Worm (Caenorhabditis elegans) whole organism, L4 larva: ENCODE data around the gene F53B7.4.

Experiments used
- D1046.2 ChIP-seq: fragments of 200-800 bp; sonication (Bioruptor generic); IDR thresholded peaks from 2 replicates; pipeline ENCODE4 v1.3.6; 2022; ENCODE audit warnings: missing genetic modification characterization, missing compliant biosample characterization
- F37D6.2 ChIP-seq: sonication (generic microtip); optimal IDR thresholded peaks from 2 replicates; lab custom pipeline; 2016; ENCODE audit warnings: mild to moderate bottlenecking, missing genetic modification characterization, missing compliant biosample characterization
- F44E2.7 ChIP-seq: fragments of 200-800 bp; sonication (Bioruptor generic); IDR thresholded peaks from 2 replicates; pipeline ENCODE4 v2.1.2; 2022; ENCODE audit warnings: missing genetic modification characterization, missing compliant biosample characterization
- T20F7.1 ChIP-seq: fragments of 200-800 bp; sonication (Bioruptor generic); optimal IDR thresholded peaks from 2 replicates; lab custom pipeline; 2018; ENCODE audit warnings: mild to moderate bottlenecking, missing genetic modification characterization, missing compliant biosample characterization
- T26A8.4 ChIP-seq: fragments of 200-800 bp; sonication (Bioruptor generic); IDR thresholded peaks from 2 replicates; pipeline ENCODE4 v1.3.6; 2022; ENCODE audit warnings: missing genetic modification characterization, missing compliant biosample characterization
- Y105C5A.15 ChIP-seq: fragments of 200-800 bp; sonication (Bioruptor generic); IDR thresholded peaks from 2 replicates; pipeline ENCODE4 v1.3.6; 2022; ENCODE audit warnings: missing genetic modification characterization, missing compliant biosample characterization
- Y48G9A.11 ChIP-seq: fragments of 200-800 bp; sonication (Bioruptor generic); IDR thresholded peaks from 2 replicates; pipeline ENCODE4 v1.3.6; 2022; ENCODE audit warnings: missing genetic modification reagents, missing genetic modification characterization, missing compliant biosample characterization
- ZK337.2 ChIP-seq: fragments of 200-800 bp; sonication (Bioruptor generic); IDR thresholded peaks from 2 replicates; pipeline ENCODE4 v1.3.6; 2022; ENCODE audit warnings: missing genetic modification reagents, missing genetic modification characterization, missing compliant biosample characterization
- aha-1 ChIP-seq: fragments of 150-350 bp; peaks from one replicate; lab custom pipeline; 2014; ENCODE audit warnings: missing biosample characterization, missing genetic modification characterization
- arid-1 ChIP-seq: fragments of 200-800 bp; sonication (Bioruptor generic); conservative IDR thresholded peaks from 2 replicates; pipeline ENCODE4 v1.3.6; 2022; ENCODE audit warnings: missing genetic modification reagents, missing genetic modification characterization, missing compliant biosample characterization
- ceh-20 ChIP-seq: fragments of 200-800 bp; sonication (Bioruptor generic); IDR thresholded peaks from 2 replicates; pipeline ENCODE4 v1.3.6; 2022; ENCODE audit warnings: missing genetic modification reagents, missing genetic modification characterization, missing compliant biosample characterization
- ceh-44 ChIP-seq: fragments of 200-800 bp; sonication (Bioruptor generic); IDR thresholded peaks from 2 replicates; pipeline ENCODE4 v1.3.6; 2022; ENCODE audit warnings: missing genetic modification reagents, missing genetic modification characterization, missing compliant biosample characterization
- ceh-82 ChIP-seq: sonication (generic microtip); optimal IDR thresholded peaks from 2 replicates; lab custom pipeline; 2017; ENCODE audit warnings: missing biosample characterization, missing genetic modification characterization
- daf-12 ChIP-seq: fragments of 150-350 bp; optimal IDR thresholded peaks from 2 replicates; lab custom pipeline; 2014; ENCODE audit warnings: missing biosample characterization, missing genetic modification reagents, missing genetic modification characterization
- daf-16 ChIP-seq, 3 experiments: sonication (generic microtip); optimal IDR thresholded peaks; 2 replicates each; lab custom pipeline; 2016 to 2017; ENCODE audit warnings: missing genetic modification characterization in 3 of 3, missing genetic modification reagents in 3 of 3, mild to moderate bottlenecking in 2 of 3, missing compliant biosample characterization in 2 of 3, missing biosample characterization in 1 of 3, moderate library complexity in 1 of 3
- dmd-6 ChIP-seq: fragments of 200-800 bp; sonication (Bioruptor generic); IDR thresholded peaks from 2 replicates; pipeline ENCODE4 v1.3.6; 2022; ENCODE audit warnings: missing genetic modification reagents, missing genetic modification characterization, missing compliant biosample characterization
- dmd-9 ChIP-seq: fragments of 200-800 bp; sonication (Bioruptor generic); IDR thresholded peaks from 2 replicates; pipeline ENCODE4 v1.3.6; 2022; ENCODE audit warnings: missing genetic modification reagents, missing genetic modification characterization, missing compliant biosample characterization
- duxl-1 ChIP-seq: sonication (generic microtip); optimal IDR thresholded peaks from 2 replicates; lab custom pipeline; 2016; ENCODE audit warnings: mild to moderate bottlenecking, missing genetic modification characterization, moderate library complexity, missing compliant biosample characterization; ENCODE audit not compliant: poor library complexity
- dve-1 ChIP-seq: sonication (generic microtip); optimal IDR thresholded peaks from 2 replicates; lab custom pipeline; 2017; ENCODE audit warnings: antibody characterized with exemption, mild to moderate bottlenecking, missing genetic modification characterization, missing compliant biosample characterization; ENCODE audit not compliant: insufficient read depth
- fkh-10 ChIP-seq: fragments of 150-350 bp; optimal IDR thresholded peaks from 2 replicates; lab custom pipeline; 2014; ENCODE audit warnings: missing biosample characterization, missing genetic modification reagents, missing genetic modification characterization
- hlh-30 ChIP-seq: sonication (generic microtip); optimal IDR thresholded peaks from 2 replicates; lab custom pipeline; 2017; ENCODE audit warnings: antibody characterized with exemption, mild to moderate bottlenecking, missing genetic modification characterization, missing compliant biosample characterization; ENCODE audit not compliant: insufficient read depth
- jun-1 ChIP-seq: fragments of 150-350 bp; optimal IDR thresholded peaks from 2 replicates; lab custom pipeline; 2014; ENCODE audit warnings: missing biosample characterization, missing genetic modification reagents, missing genetic modification characterization
- lin-13 ChIP-seq: fragments of 150-350 bp; optimal IDR thresholded peaks from 2 replicates; lab custom pipeline; 2014; ENCODE audit warnings: missing biosample characterization, missing genetic modification reagents, missing genetic modification characterization
- lin-29 ChIP-seq: fragments of 200-800 bp; sonication (Bioruptor generic); IDR thresholded peaks from 2 replicates; pipeline ENCODE4 v1.3.6; 2022; ENCODE audit warnings: missing genetic modification reagents, missing genetic modification characterization, missing compliant biosample characterization
- lsy-2 ChIP-seq, 2 experiments: fragments of 150-350 bp in 1 of 2; sonication (generic microtip) in 1 of 2; optimal IDR thresholded peaks; 2 replicates each; lab custom pipeline; 2014 to 2017; ENCODE audit warnings: missing biosample characterization in 2 of 2, missing genetic modification characterization in 2 of 2
- mdl-1 ChIP-seq, 2 experiments: fragments of 150-350 bp in 1 of 2; sonication (generic microtip) in 1 of 2; optimal IDR thresholded peaks; 2 replicates each; lab custom pipeline; 2014 to 2017; ENCODE audit warnings: missing biosample characterization in 2 of 2, missing genetic modification characterization in 2 of 2
- mes-2 ChIP-seq: sonication (generic microtip); optimal IDR thresholded peaks from 2 replicates; lab custom pipeline; 2016; ENCODE audit warnings: missing genotype, mild to moderate bottlenecking, missing genetic modification characterization, missing compliant biosample characterization; ENCODE audit not compliant: poor library complexity, severe bottlenecking
- mxl-2 ChIP-seq: fragments of 200-800 bp; sonication (Bioruptor generic); conservative IDR thresholded peaks from 2 replicates; pipeline ENCODE4 v1.3.6; 2022; ENCODE audit warnings: missing genetic modification reagents, missing genetic modification characterization, missing compliant biosample characterization
- nhr-102 ChIP-seq: sonication (generic microtip); optimal IDR thresholded peaks from 2 replicates; lab custom pipeline; 2016; ENCODE audit warnings: mild to moderate bottlenecking, missing genetic modification characterization, moderate library complexity, missing compliant biosample characterization
- nhr-28 ChIP-seq: fragments of 150-350 bp; optimal IDR thresholded peaks from 2 replicates; lab custom pipeline; 2014; ENCODE audit warnings: missing biosample characterization, missing genetic modification characterization
- nhr-41 ChIP-seq: fragments of 200-800 bp; sonication (Bioruptor generic); IDR thresholded peaks from 2 replicates; pipeline ENCODE4 v1.3.6; 2022; ENCODE audit warnings: missing genetic modification reagents, missing genetic modification characterization, missing compliant biosample characterization
- nhr-42 ChIP-seq: fragments of 200-800 bp; sonication (Bioruptor generic); IDR thresholded peaks from 2 replicates; pipeline ENCODE4 v1.3.6; 2022; ENCODE audit warnings: missing genetic modification characterization, missing compliant biosample characterization
- nhr-48 ChIP-seq: sonication (generic microtip); optimal IDR thresholded peaks from 2 replicates; lab custom pipeline; 2016; ENCODE audit warnings: mild to moderate bottlenecking, missing genetic modification characterization, missing compliant biosample characterization
- nhr-77 ChIP-seq: fragments of 150-350 bp; optimal IDR thresholded peaks from 2 replicates; lab custom pipeline; 2014; ENCODE audit warnings: missing biosample characterization, missing genetic modification characterization
- pha-4 ChIP-seq, 2 experiments: fragments of 150-350 bp in 1 of 2; fragments of 200-800 bp in 1 of 2; sonication (Bioruptor generic) in 1 of 2; IDR thresholded peaks in 1 of 2; optimal IDR thresholded peaks in 1 of 2; 2 replicates each; pipeline versions ENCODE4 v1.3.6 to Lab custom; 2014 to 2022; ENCODE audit warnings: missing genetic modification characterization in 2 of 2, missing genetic modification reagents in 2 of 2, missing biosample characterization in 1 of 2, missing compliant biosample characterization in 1 of 2
- php-3 ChIP-seq: fragments of 200-800 bp; sonication (Bioruptor generic); IDR thresholded peaks from 2 replicates; pipeline ENCODE4 v1.3.6; 2022; ENCODE audit warnings: missing genetic modification reagents, missing genetic modification characterization, missing compliant biosample characterization
- pqm-1 ChIP-seq: sonication (generic microtip); optimal IDR thresholded peaks from 2 replicates; lab custom pipeline; 2017; ENCODE audit warnings: missing biosample characterization, missing genetic modification characterization
- saeg-2 ChIP-seq: fragments of 200-800 bp; sonication (Bioruptor generic); IDR thresholded peaks from 2 replicates; pipeline ENCODE4 v1.3.6; 2022; ENCODE audit warnings: missing genetic modification reagents, missing genetic modification characterization, missing compliant biosample characterization
- sdz-12 ChIP-seq: fragments of 200-800 bp; sonication (Bioruptor generic); optimal IDR thresholded peaks from 2 replicates; lab custom pipeline; 2018; ENCODE audit warnings: mild to moderate bottlenecking, missing genetic modification characterization, missing compliant biosample characterization
- skn-1 ChIP-seq: fragments of 150-350 bp; optimal IDR thresholded peaks from 2 replicates; lab custom pipeline; 2014; ENCODE audit warnings: missing biosample characterization, missing genetic modification characterization
- spr-1 ChIP-seq: sonication (generic microtip); optimal IDR thresholded peaks from 2 replicates; lab custom pipeline; 2016; ENCODE audit warnings: mild to moderate bottlenecking, missing genetic modification characterization, missing compliant biosample characterization
- spr-3 ChIP-seq: fragments of 200-800 bp; sonication (Bioruptor generic); optimal IDR thresholded peaks from 2 replicates; lab custom pipeline; 2018; ENCODE audit warnings: mild to moderate bottlenecking, missing genetic modification characterization, missing compliant biosample characterization
- tra-1 ChIP-seq: fragments of 200-800 bp; sonication (Bioruptor generic); IDR thresholded peaks from 2 replicates; pipeline ENCODE4 v1.3.6; 2022; ENCODE audit warnings: missing genetic modification reagents, missing genetic modification characterization, missing compliant biosample characterization
- unc-130 ChIP-seq: sonication (generic microtip); optimal IDR thresholded peaks from 2 replicates; lab custom pipeline; 2016; ENCODE audit warnings: missing genetic modification reagents, missing genetic modification characterization, missing compliant biosample characterization
- unc-39 ChIP-seq: sonication (generic microtip); optimal IDR thresholded peaks from 2 replicates; lab custom pipeline; 2017; ENCODE audit warnings: missing biosample characterization, missing genetic modification characterization
- unc-62 ChIP-seq, 3 experiments: fragments of 150-350 bp in 1 of 3; sonication (generic microtip); optimal IDR thresholded peaks in 2 of 3; peaks in 1 of 3; 1 replicate in 1 of 3; 2 replicates in 2 of 3; lab custom pipeline; 2014 to 2017; ENCODE audit warnings: missing biosample characterization in 3 of 3, missing genetic modification characterization in 3 of 3, missing genetic modification reagents in 3 of 3, missing genotype in 1 of 3
- zfp-2 ChIP-seq: sonication (generic microtip); optimal IDR thresholded peaks from 2 replicates; lab custom pipeline; 2016; ENCODE audit warnings: mild to moderate bottlenecking, missing genetic modification characterization, missing compliant biosample characterization
- zip-2 ChIP-seq: fragments of 150-350 bp; optimal IDR thresholded peaks from 2 replicates; lab custom pipeline; 2014; ENCODE audit warnings: missing biosample characterization, missing genetic modification characterization
- ztf-11 ChIP-seq: fragments of 150-350 bp; optimal IDR thresholded peaks from 2 replicates; lab custom pipeline; 2014; ENCODE audit warnings: missing biosample characterization, missing genetic modification characterization
- ztf-7 ChIP-seq: fragments of 150-350 bp; optimal IDR thresholded peaks from 2 replicates; lab custom pipeline; 2014; ENCODE audit warnings: missing biosample characterization, missing genetic modification characterization

The F53B7.4 gene

DNA sequence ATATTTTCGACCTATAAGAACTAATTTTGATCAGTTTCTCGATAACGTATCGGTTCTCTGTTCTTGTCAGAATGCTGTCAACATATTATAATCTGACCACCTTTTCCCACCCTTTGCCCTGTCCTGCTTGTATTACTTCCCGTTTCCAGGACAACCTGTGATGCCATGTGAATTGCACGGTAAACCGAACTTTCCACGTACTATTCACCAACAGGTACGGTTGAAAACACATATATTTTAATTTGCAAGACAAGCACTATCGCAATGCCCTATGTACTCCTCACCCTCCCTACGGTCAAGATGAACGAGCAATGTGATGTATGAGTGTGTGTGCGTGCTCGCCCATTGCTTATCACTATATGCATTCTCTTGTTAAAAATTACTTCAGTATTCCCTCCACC is 6.8 kb upstream of the F53B7.4 start:
- TF ChIP-seq mdl-1 (tag; optimal IDR thresholded peaks at IDR 0.05; lab: Kevin White, UChicago) (no peak), aha-1 (tag; lab: Kevin White, UChicago) (peak; percentile 58), Y48G9A.11 (GFP tag; lab: Robert Waterston, UW) (no peak), dmd-6 (GFP tag; lab: Robert Waterston, UW) (peak; percentile 96), saeg-2 (no peak), ZK337.2 (GFP tag; lab: Robert Waterston, UW) (no peak), F44E2.7 (no peak), ceh-20 (GFP tag; lab: Robert Waterston, UW) (peak; percentile 22; the same call in 1 of the 2 replicates), sdz-12 (GFP tag; lab: Kevin White, UChicago) (no peak), arid-1 (GFP tag; lab: Robert Waterston, UW) (no peak), Y105C5A.15 (no peak), lin-29 (GFP tag; lab: Robert Waterston, UW) (no peak), lsy-2 (tag; optimal IDR thresholded peaks at IDR 0.05; lab: Kevin White, UChicago) (no peak), fkh-10 (GFP tag; lab: Kevin White, UChicago) (no peak), unc-62 (GFP tag; optimal IDR thresholded peaks at IDR 0.05 in 1 of 2; lab: Kevin White, UChicago) (peak in 1 of 2 experiments; percentile 5), unc-62 (tag; optimal IDR thresholded peaks at IDR 0.05; lab: Kevin White, UChicago) (no peak), nhr-28 (tag; lab: Kevin White, UChicago) (peak; percentile 64), dmd-9 (GFP tag; lab: Robert Waterston, UW) (no peak), hlh-30 (no peak), T20F7.1 (GFP tag; lab: Kevin White, UChicago) (peak; percentile 45), ceh-82 (tag; lab: Kevin White, UChicago) (no peak), zfp-2 (tag; lab: Kevin White, UChicago) (no peak), ceh-44 (GFP tag; lab: Robert Waterston, UW) (no peak), nhr-48 (tag; lab: Kevin White, UChicago) (peak; percentile 77), F37D6.2 (tag; lab: Kevin White, UChicago) (no peak), spr-3 (GFP tag; lab: Kevin White, UChicago) (no peak), skn-1 (tag; lab: Kevin White, UChicago) (no peak), daf-16 (GFP tag; optimal IDR thresholded peaks at IDR 0.05; lab: Kevin White, UChicago) (no peak), daf-16 (tag; optimal IDR thresholded peaks at IDR 0.05; lab: Kevin White, UChicago) (peak; percentile 86), unc-39 (tag; lab: Kevin White, UChicago) (no peak), jun-1 (tag; lab: Kevin White, UChicago) (no peak), nhr-102 (tag; lab: Kevin White, UChicago) (peak; percentile 57), ztf-11 (no peak), php-3 (GFP tag; lab: Robert Waterston, UW) (peak; percentile 45; the same call in 1 of the 2 replicates), T26A8.4 (GFP tag; lab: Robert Waterston, UW) (no peak), ztf-7 (tag; lab: Kevin White, UChicago) (no peak), pha-4 (GFP tag; IDR thresholded peaks at IDR 0.05; lab: Robert Waterston, UW) (no peak), pha-4 (tag; optimal IDR thresholded peaks at IDR 0.05; lab: Kevin White, UChicago) (no peak), daf-12 (no peak), nhr-41 (peak; percentile 69; the same call in 1 of the 2 replicates), D1046.2 (GFP tag; lab: Robert Waterston, UW) (no peak), nhr-42 (no peak), tra-1 (peak; percentile 78), pqm-1 (peak; percentile 49), mes-2 (tag; lab: Kevin White, UChicago) (no peak), mxl-2 (0 out of 2 replicates have a peak, but pooled peaks have one; percentile 38), zip-2 (no peak), nhr-77 (peak; percentile 15), lin-13 (no peak), unc-130 (GFP tag; lab: Kevin White, UChicago) (no peak), duxl-1 (tag; lab: Kevin White, UChicago) (no peak), spr-1 (no peak), dve-1 (peak; percentile 38)
